Worm (Caenorhabditis elegans) whole organism, late embryonic: ENCODE results near the gene K10D6.3.

Experiments used
- ahr-1 ChIP-seq: sonication (generic microtip); optimal IDR thresholded peaks from 2 replicates; lab custom pipeline; 2016; ENCODE audit warnings: missing genetic modification characterization, missing compliant biosample characterization
- fkh-10 ChIP-seq: fragments of 150-350 bp; optimal IDR thresholded peaks from 2 replicates; lab custom pipeline; 2014; ENCODE audit warnings: missing biosample characterization, missing genetic modification reagents, missing genetic modification characterization
- pha-4 ChIP-seq: fragments of 150-350 bp; optimal IDR thresholded peaks from 2 replicates; lab custom pipeline; 2018; ENCODE audit warnings: missing biosample characterization, missing genetic modification reagents, missing genetic modification characterization

ce11 chrV:11206467-11206866 lies 6.1 kb downstream of the K10D6.3 start:
- TF ChIP-seq pha-4 (tag; lab: Kevin White, UChicago): no peak
- TF ChIP-seq ahr-1: no peak
- no peak for TF ChIP-seq fkh-10 (GFP tag; lab: Kevin White, UChicago)
